Worm (Caenorhabditis elegans) whole organism, early embryonic: ENCODE measurements around the gene idpc-4.

Source experiments
- aly-1 ChIP-seq: sonication (generic microtip); optimal IDR thresholded peaks from 2 replicates; lab custom pipeline; 2016; ENCODE audit warnings: missing genetic modification characterization, missing compliant biosample characterization
- ama-1 ChIP-seq: fragments of 150-350 bp; optimal IDR thresholded peaks from 2 replicates; lab custom pipeline; 2014
- hmbx-1 ChIP-seq: sonication (generic microtip); optimal IDR thresholded peaks from 2 replicates; lab custom pipeline; 2016; ENCODE audit warnings: mild to moderate bottlenecking, missing genetic modification characterization, missing compliant biosample characterization
- scrt-1 ChIP-seq: fragments of 200-800 bp; sonication (Bioruptor generic); IDR thresholded peaks from 2 replicates; pipeline ENCODE4 v1.3.6; 2022; ENCODE audit warnings: missing genetic modification characterization, missing compliant biosample characterization
- sea-1 ChIP-seq: fragments of 200-800 bp; sonication (Bioruptor generic); conservative IDR thresholded peaks from 2 replicates; pipeline ENCODE4 v1.3.6; 2022; ENCODE audit warnings: missing genetic modification characterization, missing compliant biosample characterization
- tbx-37 ChIP-seq: fragments of 200-800 bp; sonication (Bioruptor generic); conservative IDR thresholded peaks from 2 replicates; pipeline ENCODE4 v1.3.6; 2022; ENCODE audit warnings: missing genetic modification reagents, missing genetic modification characterization, missing compliant biosample characterization

DNA sequence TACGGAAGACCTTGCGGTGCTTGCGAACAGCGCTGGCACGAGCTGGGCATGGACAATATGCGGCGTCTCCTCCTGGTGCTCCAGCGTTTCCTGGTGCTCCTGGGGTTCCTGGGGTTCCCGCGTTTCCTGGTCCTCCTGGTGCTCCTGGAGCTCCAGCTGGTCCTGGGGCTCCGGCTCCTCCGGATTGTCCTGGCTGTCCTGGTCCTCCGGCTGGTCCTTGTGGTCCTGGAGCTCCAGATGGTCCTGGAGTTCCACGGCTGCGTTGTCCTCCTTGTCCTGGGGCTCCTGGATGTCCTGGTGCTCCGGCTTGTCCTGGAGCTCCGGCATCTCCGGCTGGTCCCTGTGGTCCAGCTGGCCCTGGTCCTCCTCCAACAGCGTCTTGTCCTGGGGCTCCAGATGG lies 7.1 kb downstream of the idpc-4 start:
- no peak for TF ChIP-seq ama-1 (lab: Kevin White, UChicago)
- no peak for TF ChIP-seq hmbx-1 (tag; lab: Kevin White, UChicago)
- TF ChIP-seq scrt-1 (GFP tag; lab: Robert Waterston, UW), result no peak
- no peak for TF ChIP-seq sea-1 (GFP tag; lab: Robert Waterston, UW)
- no peak for TF ChIP-seq aly-1 (tag; lab: Kevin White, UChicago)
- no peak for TF ChIP-seq tbx-37 (GFP tag; lab: Robert Waterston, UW)
